Worm (Caenorhabditis elegans) whole organism, L4 larva: ENCODE data around the gene T07A9.12.

Experiments
- F37D6.2 ChIP-seq: sonication (generic microtip); optimal IDR thresholded peaks from 2 replicates; lab custom pipeline; 2016; ENCODE audit warnings: mild to moderate bottlenecking, missing genetic modification characterization, missing compliant biosample characterization
- T26A8.4 ChIP-seq: fragments of 200-800 bp; sonication (Bioruptor generic); IDR thresholded peaks from 2 replicates; pipeline ENCODE4 v1.3.6; 2022; ENCODE audit warnings: missing genetic modification characterization, missing compliant biosample characterization
- Y5F2A.4 ChIP-seq: fragments of 200-800 bp; sonication (Bioruptor generic); optimal IDR thresholded peaks from 2 replicates; lab custom pipeline; 2018; ENCODE audit warnings: mild to moderate bottlenecking, missing genetic modification characterization, missing compliant biosample characterization
- ZK546.5 ChIP-seq, 2 experiments: sonication (generic microtip); optimal IDR thresholded peaks; 2 replicates each; lab custom pipeline; 2017; ENCODE audit warnings: missing biosample characterization in 2 of 2, missing genetic modification characterization in 2 of 2
- aha-1 ChIP-seq: fragments of 150-350 bp; peaks from one replicate; lab custom pipeline; 2014; ENCODE audit warnings: missing biosample characterization, missing genetic modification characterization
- ama-1 ChIP-seq: fragments of 150-350 bp; optimal IDR thresholded peaks from 2 replicates; lab custom pipeline; 2014; ENCODE audit warnings: inconsistent platforms, mixed read lengths
- ceh-28 ChIP-seq: fragments of 150-350 bp; optimal IDR thresholded peaks from 2 replicates; lab custom pipeline; 2014; ENCODE audit warnings: missing biosample characterization, missing genetic modification reagents, missing genetic modification characterization
- daf-16 ChIP-seq, 3 experiments: sonication (generic microtip); optimal IDR thresholded peaks; 2 replicates each; lab custom pipeline; 2016 to 2017; ENCODE audit warnings: missing genetic modification characterization in 3 of 3, missing genetic modification reagents in 3 of 3, mild to moderate bottlenecking in 2 of 3, missing compliant biosample characterization in 2 of 3, missing biosample characterization in 1 of 3, moderate library complexity in 1 of 3
- dmd-9 ChIP-seq: fragments of 200-800 bp; sonication (Bioruptor generic); IDR thresholded peaks from 2 replicates; pipeline ENCODE4 v1.3.6; 2022; ENCODE audit warnings: missing genetic modification reagents, missing genetic modification characterization, missing compliant biosample characterization
- dpl-1 ChIP-seq: fragments of 150-350 bp; optimal IDR thresholded peaks from 2 replicates; lab custom pipeline; 2014; ENCODE audit warnings: missing biosample characterization, missing genetic modification reagents, missing genetic modification characterization
- dve-1 ChIP-seq: sonication (generic microtip); optimal IDR thresholded peaks from 2 replicates; lab custom pipeline; 2017; ENCODE audit warnings: antibody characterized with exemption, mild to moderate bottlenecking, missing genetic modification characterization, missing compliant biosample characterization; ENCODE audit not compliant: insufficient read depth
- egl-43 ChIP-seq: fragments of 200-800 bp; sonication (Bioruptor generic); IDR thresholded peaks from 2 replicates; pipeline ENCODE4 v1.3.6; 2022; ENCODE audit warnings: missing genetic modification reagents, missing genetic modification characterization, missing compliant biosample characterization
- fkh-10 ChIP-seq: fragments of 150-350 bp; optimal IDR thresholded peaks from 2 replicates; lab custom pipeline; 2014; ENCODE audit warnings: missing biosample characterization, missing genetic modification reagents, missing genetic modification characterization
- gei-8 ChIP-seq: fragments of 200-800 bp; sonication (Bioruptor generic); optimal IDR thresholded peaks from 2 replicates; lab custom pipeline; 2018; ENCODE audit warnings: mild to moderate bottlenecking, missing genetic modification characterization, missing compliant biosample characterization
- lin-13 ChIP-seq: fragments of 150-350 bp; optimal IDR thresholded peaks from 2 replicates; lab custom pipeline; 2014; ENCODE audit warnings: missing biosample characterization, missing genetic modification reagents, missing genetic modification characterization
- lin-15B ChIP-seq: fragments of 150-350 bp; sonication (generic microtip); optimal IDR thresholded peaks from 3 replicates; lab custom pipeline; 2014; ENCODE audit warnings: missing biosample characterization, missing genetic modification characterization
- lin-29 ChIP-seq: fragments of 200-800 bp; sonication (Bioruptor generic); IDR thresholded peaks from 2 replicates; pipeline ENCODE4 v1.3.6; 2022; ENCODE audit warnings: missing genetic modification reagents, missing genetic modification characterization, missing compliant biosample characterization
- lin-38 ChIP-seq: fragments of 200-800 bp; sonication (Bioruptor generic); IDR thresholded peaks from 2 replicates; pipeline ENCODE4 v1.3.6; 2022; ENCODE audit warnings: missing genetic modification reagents, missing genetic modification characterization, missing compliant biosample characterization
- lin-39 ChIP-seq: fragments of 150-350 bp; optimal IDR thresholded peaks from 2 replicates; lab custom pipeline; 2014; ENCODE audit warnings: missing biosample characterization, missing genetic modification reagents, missing genetic modification characterization
- lsy-2 ChIP-seq, 2 experiments: fragments of 150-350 bp in 1 of 2; sonication (generic microtip) in 1 of 2; optimal IDR thresholded peaks; 2 replicates each; lab custom pipeline; 2014 to 2017; ENCODE audit warnings: missing biosample characterization in 2 of 2, missing genetic modification characterization in 2 of 2
- madf-5 ChIP-seq, 2 experiments: fragments of 200-800 bp; sonication (Bioruptor generic); IDR thresholded peaks; 2 replicates each; pipeline ENCODE4 v1.3.6; 2022; ENCODE audit warnings: missing compliant biosample characterization in 2 of 2, missing genetic modification characterization in 2 of 2
- madf-9 ChIP-seq: fragments of 200-800 bp; sonication (Bioruptor generic); conservative IDR thresholded peaks from 2 replicates; pipeline ENCODE4 v1.3.6; 2022; ENCODE audit warnings: missing genetic modification reagents, missing genetic modification characterization, missing compliant biosample characterization
- mdt-29 ChIP-seq: fragments of 200-800 bp; sonication (Bioruptor generic); IDR thresholded peaks from 2 replicates; pipeline ENCODE4 v1.3.6; 2022; ENCODE audit warnings: missing genetic modification reagents, missing genetic modification characterization, missing compliant biosample characterization
- mep-1 ChIP-seq: fragments of 150-350 bp; sonication (generic microtip); optimal IDR thresholded peaks from 3 replicates; lab custom pipeline; 2014; ENCODE audit warnings: missing biosample characterization, missing genetic modification characterization
- mes-2 ChIP-seq: sonication (generic microtip); optimal IDR thresholded peaks from 2 replicates; lab custom pipeline; 2016; ENCODE audit warnings: missing genotype, mild to moderate bottlenecking, missing genetic modification characterization, missing compliant biosample characterization; ENCODE audit not compliant: poor library complexity, severe bottlenecking
- nhr-10 ChIP-seq: fragments of 150-350 bp; optimal IDR thresholded peaks from 2 replicates; lab custom pipeline; 2014; ENCODE audit warnings: missing biosample characterization, missing genetic modification characterization
- nhr-111 ChIP-seq: fragments of 200-800 bp; sonication (Bioruptor generic); optimal IDR thresholded peaks from 2 replicates; lab custom pipeline; 2018; ENCODE audit warnings: mild to moderate bottlenecking, missing genetic modification characterization, missing compliant biosample characterization
- nhr-237 ChIP-seq: sonication (generic microtip); optimal IDR thresholded peaks from 2 replicates; lab custom pipeline; 2017; ENCODE audit warnings: missing biosample characterization, missing genetic modification characterization
- nhr-48 ChIP-seq: sonication (generic microtip); optimal IDR thresholded peaks from 2 replicates; lab custom pipeline; 2016; ENCODE audit warnings: mild to moderate bottlenecking, missing genetic modification characterization, missing compliant biosample characterization
- pqm-1 ChIP-seq: sonication (generic microtip); optimal IDR thresholded peaks from 2 replicates; lab custom pipeline; 2017; ENCODE audit warnings: missing biosample characterization, missing genetic modification characterization
- sdz-12 ChIP-seq: fragments of 200-800 bp; sonication (Bioruptor generic); optimal IDR thresholded peaks from 2 replicates; lab custom pipeline; 2018; ENCODE audit warnings: mild to moderate bottlenecking, missing genetic modification characterization, missing compliant biosample characterization
- set-16 ChIP-seq: fragments of 200-800 bp; sonication (Bioruptor generic); IDR thresholded peaks from 2 replicates; pipeline ENCODE4 v1.3.6; 2022; ENCODE audit warnings: missing genetic modification reagents, missing genetic modification characterization, missing compliant biosample characterization
- skn-1 ChIP-seq: fragments of 150-350 bp; optimal IDR thresholded peaks from 2 replicates; lab custom pipeline; 2014; ENCODE audit warnings: missing biosample characterization, missing genetic modification characterization
- snpc-1.2 ChIP-seq: fragments of 200-800 bp; sonication (Bioruptor generic); IDR thresholded peaks from 2 replicates; pipeline ENCODE4 v1.3.6; 2022; ENCODE audit warnings: missing genetic modification reagents, missing genetic modification characterization, missing compliant biosample characterization
- tag-97 ChIP-seq: fragments of 200-800 bp; sonication (Bioruptor generic); IDR thresholded peaks from 2 replicates; pipeline ENCODE4 v1.3.6; 2022; ENCODE audit warnings: missing genetic modification characterization, missing compliant biosample characterization
- unc-130 ChIP-seq: sonication (generic microtip); optimal IDR thresholded peaks from 2 replicates; lab custom pipeline; 2016; ENCODE audit warnings: missing genetic modification reagents, missing genetic modification characterization, missing compliant biosample characterization
- unc-62 ChIP-seq, 3 experiments: fragments of 150-350 bp in 1 of 3; sonication (generic microtip); optimal IDR thresholded peaks in 2 of 3; peaks in 1 of 3; 1 replicate in 1 of 3; 2 replicates in 2 of 3; lab custom pipeline; 2014 to 2017; ENCODE audit warnings: missing biosample characterization in 3 of 3, missing genetic modification characterization in 3 of 3, missing genetic modification reagents in 3 of 3, missing genotype in 1 of 3
- vab-7 ChIP-seq: fragments of 200-800 bp; sonication (Bioruptor generic); IDR thresholded peaks from 2 replicates; pipeline ENCODE4 v1.3.6; 2022; ENCODE audit warnings: missing genetic modification reagents, missing genetic modification characterization, missing compliant biosample characterization
- zag-1 ChIP-seq: fragments of 150-350 bp; optimal IDR thresholded peaks from 2 replicates; lab custom pipeline; 2014; ENCODE audit warnings: missing biosample characterization, missing genetic modification characterization
- zfp-3 ChIP-seq: fragments of 200-800 bp; sonication (Bioruptor generic); conservative IDR thresholded peaks from 2 replicates; pipeline ENCODE4 v1.3.6; 2022; ENCODE audit warnings: missing genetic modification reagents, missing genetic modification characterization, missing compliant biosample characterization
- zip-11 ChIP-seq: fragments of 200-800 bp; sonication (Bioruptor generic); IDR thresholded peaks from 2 replicates; pipeline ENCODE4 v1.3.6; 2022; ENCODE audit warnings: missing genetic modification characterization, missing compliant biosample characterization
- zip-2 ChIP-seq: fragments of 150-350 bp; optimal IDR thresholded peaks from 2 replicates; lab custom pipeline; 2014; ENCODE audit warnings: missing biosample characterization, missing genetic modification characterization
- ztf-11 ChIP-seq: fragments of 150-350 bp; optimal IDR thresholded peaks from 2 replicates; lab custom pipeline; 2014; ENCODE audit warnings: missing biosample characterization, missing genetic modification characterization

The T07A9.12 gene

DNA sequence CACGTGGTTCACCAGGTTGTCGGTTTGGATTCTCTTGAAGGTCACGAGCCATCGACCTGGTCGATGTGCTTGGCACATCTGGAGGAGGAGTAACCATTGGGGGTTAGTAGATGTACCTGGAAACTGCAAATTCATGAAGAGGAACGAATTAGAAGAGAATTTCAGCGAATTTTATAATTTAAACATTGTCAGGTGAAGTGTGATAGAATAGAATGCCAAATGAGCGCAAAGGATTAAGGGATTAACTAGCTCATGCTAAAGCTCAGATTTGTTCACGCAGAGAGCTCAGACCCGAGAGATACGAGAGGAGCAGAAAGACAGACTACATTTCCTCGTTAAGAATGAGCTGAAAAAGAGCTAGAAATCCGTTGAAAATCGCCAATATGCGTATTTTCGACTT, 14.4 kb downstream of the T07A9.12 start, which contains the start of gene daf-18:
Gene daf-18 (minus strand): TSS at position 126 of the 400 bp plus-strand sequence.
- TF ChIP-seq ceh-28 (no peak), gei-8 (GFP tag; lab: Kevin White, UChicago) (no peak), tag-97 (GFP tag; lab: Robert Waterston, UW) (no peak)

DNA sequence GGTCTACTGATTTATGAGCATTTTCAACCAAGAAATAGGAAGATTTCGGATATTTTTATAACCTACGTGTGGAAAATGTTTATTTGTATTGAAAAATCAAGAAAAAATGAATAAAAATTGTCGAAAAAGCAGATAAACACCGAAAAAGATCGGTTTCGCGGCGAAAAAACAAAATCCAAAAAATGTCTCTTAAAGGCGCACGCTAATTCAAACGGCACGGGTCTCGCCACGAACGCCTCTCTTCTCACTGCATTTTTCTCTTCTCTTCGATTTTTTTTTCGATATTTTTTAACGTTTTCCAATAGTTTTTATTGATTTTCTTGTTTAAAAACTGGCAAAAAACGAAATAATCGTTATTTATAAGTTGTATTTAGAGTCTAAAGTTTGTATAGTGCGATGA, 14.9 kb downstream of the T07A9.12 start:
- TF ChIP-seq dpl-1 (GFP tag; lab: Kevin White, UChicago) (peak; percentile 67), lin-13 (GFP tag; lab: Kevin White, UChicago) (peak; percentile 38), lsy-2 (tag; optimal IDR thresholded peaks at IDR 0.05; lab: Kevin White, UChicago) (peak in 1 of 2 experiments; percentile 75), F37D6.2 (tag; lab: Kevin White, UChicago) (no peak), ama-1 (lab: Kevin White, UChicago) (peak; percentile 25), lin-38 (GFP tag; lab: Robert Waterston, UW) (peak; percentile 54), tag-97 (GFP tag; lab: Robert Waterston, UW) (no peak), mes-2 (tag; lab: Kevin White, UChicago) (peak; percentile 71), lin-15B (tag; lab: Kevin White, UChicago) (no peak), nhr-237 (tag; lab: Kevin White, UChicago) (no peak), madf-9 (GFP tag; lab: Robert Waterston, UW) (no peak), mep-1 (peak; percentile 55), zip-2 (no peak), aha-1 (tag; lab: Kevin White, UChicago) (peak; percentile 64), fkh-10 (GFP tag; lab: Kevin White, UChicago) (no peak), unc-130 (peak; percentile 5), sdz-12 (GFP tag; lab: Kevin White, UChicago) (no peak), dve-1 (tag; lab: Kevin White, UChicago) (peak; percentile 1), ztf-11 (tag; lab: Kevin White, UChicago) (no peak)

DNA sequence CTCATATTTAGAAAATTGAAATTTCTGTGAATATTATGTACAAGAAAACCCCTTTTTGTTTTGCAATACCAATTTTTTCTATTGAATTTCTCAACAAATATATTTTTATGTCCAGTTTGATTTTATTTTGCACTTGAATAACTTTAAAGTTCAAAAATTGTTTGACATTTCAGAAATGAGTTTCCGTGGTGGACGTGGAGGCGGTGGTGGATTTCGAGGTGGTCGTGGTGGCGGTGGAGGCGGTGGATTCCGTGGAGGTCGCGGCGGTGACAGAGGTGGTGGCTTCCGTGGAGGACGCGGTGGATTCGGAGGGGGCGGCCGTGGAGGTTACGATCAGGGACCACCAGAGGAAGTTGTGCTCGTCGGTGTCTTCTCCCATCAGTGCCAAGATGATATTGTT, 15.3 kb downstream of the T07A9.12 start, which contains the start of gene garr-1:
Gene garr-1 (plus strand): TSS at position 174 of the 400 bp plus-strand sequence.
- TF ChIP-seq aha-1 (tag; lab: Kevin White, UChicago) (peak; percentile 51), zfp-3 (GFP tag; lab: Robert Waterston, UW) (no peak), fkh-10 (GFP tag; lab: Kevin White, UChicago) (no peak), set-16 (peak; percentile 75), unc-62 (GFP tag; optimal IDR thresholded peaks at IDR 0.05 in 1 of 2; lab: Kevin White, UChicago) (no peak), unc-62 (tag; optimal IDR thresholded peaks at IDR 0.05; lab: Kevin White, UChicago) (no peak)

DNA sequence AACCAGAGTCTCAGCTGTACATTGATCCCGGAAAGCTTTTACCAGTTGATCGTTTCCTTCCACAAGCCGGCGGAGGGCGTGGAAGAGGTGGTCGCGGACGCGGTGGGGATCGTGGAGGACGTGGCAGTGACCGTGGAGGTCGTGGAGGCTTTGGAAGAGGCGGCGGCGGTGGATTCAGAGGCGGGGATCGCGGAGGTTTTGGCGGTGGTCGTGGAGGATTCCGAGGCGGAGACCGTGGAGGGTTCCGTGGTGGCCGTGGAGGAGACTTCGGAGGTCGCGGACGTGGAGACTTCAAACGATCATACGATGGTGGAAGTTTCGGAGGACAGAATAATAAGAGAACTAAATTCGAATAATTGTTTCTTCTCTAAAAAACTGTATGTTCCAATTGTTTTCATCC, 15.9 kb downstream of the T07A9.12 start:
- no peak for TF ChIP-seq snpc-1.2
- no peak for TF ChIP-seq fkh-10 (GFP tag; lab: Kevin White, UChicago)
- TF ChIP-seq lin-39 = no peak
- TF ChIP-seq Y5F2A.4 (GFP tag; lab: Kevin White, UChicago) = no peak
- TF ChIP-seq madf-5 (GFP tag; IDR thresholded peaks at IDR 0.05; lab: Robert Waterston, UW) = 0 out of 4 replicates have a peak, but pooled peaks of 1 of the 2 experiments have one; percentile 33
- no peak for TF ChIP-seq zip-11 (GFP tag; lab: Robert Waterston, UW)
- no peak for TF ChIP-seq mdt-29 (GFP tag; lab: Robert Waterston, UW)
- no peak for TF ChIP-seq lin-13 (GFP tag; lab: Kevin White, UChicago)
- TF ChIP-seq zag-1 (tag; lab: Kevin White, UChicago) = no peak
- no peak for TF ChIP-seq daf-16 (GFP tag; optimal IDR thresholded peaks at IDR 0.05; lab: Kevin White, UChicago)
- no peak for TF ChIP-seq daf-16 (tag; optimal IDR thresholded peaks at IDR 0.05; lab: Kevin White, UChicago)
- TF ChIP-seq T26A8.4 (GFP tag; lab: Robert Waterston, UW) = no peak
- no peak for TF ChIP-seq lin-29 (GFP tag; lab: Robert Waterston, UW)
- TF ChIP-seq pqm-1 = no peak
- no peak for TF ChIP-seq tag-97 (GFP tag; lab: Robert Waterston, UW)
- no peak for TF ChIP-seq skn-1 (tag; lab: Kevin White, UChicago)
- TF ChIP-seq egl-43 (GFP tag; lab: Robert Waterston, UW) = peak; percentile 54
- TF ChIP-seq gei-8 (GFP tag; lab: Kevin White, UChicago) = no peak
- TF ChIP-seq mes-2 (tag; lab: Kevin White, UChicago) = no peak
- TF ChIP-seq unc-62 (GFP tag; optimal IDR thresholded peaks at IDR 0.05 in 1 of 2; lab: Kevin White, UChicago) = no peak
- TF ChIP-seq unc-62 (tag; optimal IDR thresholded peaks at IDR 0.05; lab: Kevin White, UChicago) = no peak
- no peak for TF ChIP-seq nhr-10 (tag; lab: Kevin White, UChicago)
- TF ChIP-seq dmd-9 (GFP tag; lab: Robert Waterston, UW) = 0 out of 2 replicates have a peak, but pooled peaks have one; percentile 15
- TF ChIP-seq ZK546.5 (tag; optimal IDR thresholded peaks at IDR 0.05; lab: Kevin White, UChicago) = no peak
- no peak for TF ChIP-seq nhr-48 (tag; lab: Kevin White, UChicago)
- peak; percentile 21 for TF ChIP-seq aha-1 (tag; lab: Kevin White, UChicago)
- no peak for TF ChIP-seq vab-7 (GFP tag; lab: Robert Waterston, UW)
- TF ChIP-seq ama-1 (lab: Kevin White, UChicago) = no peak
- TF ChIP-seq nhr-111 (GFP tag; lab: Kevin White, UChicago) = no peak
- TF ChIP-seq ztf-11 (tag; lab: Kevin White, UChicago) = no peak
- TF ChIP-seq set-16 = peak; percentile 96
- no peak for TF ChIP-seq zip-2
